Fruit fly (Drosophila melanogaster) whole organism, wandering third instar larva: Measurements from ENCODE around the gene alpha-Est10.

Experiments used
- Abd-B ChIP-seq: fragments of >200 bp; optimal IDR thresholded peaks from 2 replicates; lab custom pipeline; 2017; ENCODE audit warnings: missing biosample characterization, missing genetic modification characterization
- CG32264 ChIP-seq: fragments of 200-800 bp; sonication (Bioruptor generic); optimal IDR thresholded peaks from 2 replicates; lab custom pipeline; 2016; ENCODE audit warnings: missing biosample characterization, missing genetic modification characterization
- CG9705 ChIP-seq: fragments of 200-800 bp; sonication (Bioruptor generic); optimal IDR thresholded peaks from 2 replicates; lab custom pipeline; 2018; ENCODE audit warnings: missing biosample characterization, mild to moderate bottlenecking, missing genetic modification characterization
- CrebA ChIP-seq: fragments of 200-800 bp; sonication (Bioruptor generic); optimal IDR thresholded peaks from 2 replicates; lab custom pipeline; 2016; ENCODE audit warnings: missing biosample characterization, mild to moderate bottlenecking, missing genetic modification characterization, borderline replicate concordance
- Dfd ChIP-seq: fragments of >200 bp; optimal IDR thresholded peaks from 2 replicates; lab custom pipeline; 2017; ENCODE audit warnings: missing biosample characterization, missing genetic modification characterization
- Dif ChIP-seq: fragments of 200-275, 200-300 bp; sonication (Bioruptor generic); optimal IDR thresholded peaks from 2 replicates; lab custom pipeline; 2018; ENCODE audit warnings: missing biosample characterization, missing genetic modification characterization; ENCODE audit not compliant: partially characterized antibody
- GATAd ChIP-seq: sonication (Bioruptor generic); optimal IDR thresholded peaks from 2 replicates; lab custom pipeline; 2016; ENCODE audit warnings: missing biosample characterization, missing genetic modification characterization
- HLH106 ChIP-seq: fragments of 200-800 bp; optimal IDR thresholded peaks from 3 replicates; lab custom pipeline; 2019; ENCODE audit warnings: missing biosample characterization, mild to moderate bottlenecking, missing genetic modification characterization, moderate library complexity
- Hr78 ChIP-seq: fragments of >200 bp; optimal IDR thresholded peaks from 2 replicates; lab custom pipeline; 2017; ENCODE audit warnings: missing biosample characterization, missing genetic modification characterization
- Hr83 ChIP-seq: fragments of 200-300 bp; sonication (Bioruptor generic); optimal IDR thresholded peaks from 2 replicates; lab custom pipeline; 2016; ENCODE audit warnings: missing biosample characterization, mild to moderate bottlenecking, missing genetic modification characterization, moderate library complexity; ENCODE audit not compliant: poor library complexity, severe bottlenecking
- Jra ChIP-seq: sonication (Bioruptor generic); optimal IDR thresholded peaks from 2 replicates; lab custom pipeline; 2016; ENCODE audit warnings: missing biosample characterization, missing genetic modification characterization
- Mio ChIP-seq: sonication (Bioruptor generic); optimal IDR thresholded peaks from 2 replicates; lab custom pipeline; 2016; ENCODE audit warnings: missing biosample characterization, missing genetic modification characterization
- Myc ChIP-seq: fragments of >200 bp; optimal IDR thresholded peaks from 2 replicates; lab custom pipeline; 2017
- N ChIP-seq: fragments of >200 bp; optimal IDR thresholded peaks from 2 replicates; lab custom pipeline; 2018; ENCODE audit warnings: missing biosample characterization, missing external identifiers, missing genetic modification characterization
- Rel ChIP-seq, 2 experiments: fragments of 200-800 bp; sonication (Bioruptor generic) in 1 of 2; optimal IDR thresholded peaks; 2 replicates in 1 of 2; 3 replicates in 1 of 2; lab custom pipeline; 2016 to 2019; ENCODE audit warnings: mild to moderate bottlenecking in 2 of 2, missing biosample characterization in 2 of 2, missing genetic modification characterization in 2 of 2, moderate library complexity in 1 of 2
- Sp1 ChIP-seq: fragments of 200-800 bp; sonication (Bioruptor generic); optimal IDR thresholded peaks from 3 replicates; lab custom pipeline; 2019; ENCODE audit warnings: missing biosample characterization, mild to moderate bottlenecking, missing genetic modification characterization, moderate library complexity
- Vsx2 ChIP-seq: fragments of 200-300, 225-300 bp; sonication (Bioruptor generic); optimal IDR thresholded peaks from 2 replicates; lab custom pipeline; 2018; ENCODE audit warnings: missing biosample characterization, missing genetic modification characterization; ENCODE audit not compliant: partially characterized antibody
- br ChIP-seq: fragments of 200-800 bp; sonication (Bioruptor generic); optimal IDR thresholded peaks from 2 replicates; lab custom pipeline; 2016; ENCODE audit warnings: missing biosample characterization, missing genetic modification characterization
- brk ChIP-seq: fragments of 200-800 bp; sonication (Bioruptor generic); optimal IDR thresholded peaks from 2 replicates; lab custom pipeline; 2016; ENCODE audit warnings: missing biosample characterization, mild to moderate bottlenecking, missing genetic modification characterization
- dl ChIP-seq, 2 experiments: fragments of 175-275, 200-275 bp in 1 of 2; fragments of 200-275 bp in 1 of 2; sonication (Bioruptor generic); optimal IDR thresholded peaks; lab custom pipeline; 2018; ENCODE audit warnings: mild to moderate bottlenecking in 2 of 2, missing biosample characterization in 2 of 2, missing genetic modification characterization in 2 of 2, moderate library complexity in 2 of 2; ENCODE audit not compliant: partially characterized antibody in 2 of 2, insufficient read depth in 1 of 2
- dmrt93B ChIP-seq: fragments of 200-800 bp; sonication (Bioruptor generic); optimal IDR thresholded peaks from 2 replicates; lab custom pipeline; 2018; ENCODE audit warnings: missing biosample characterization, mild to moderate bottlenecking, missing genetic modification characterization
- dsf ChIP-seq: sonication (Bioruptor generic); optimal IDR thresholded peaks from 2 replicates; lab custom pipeline; 2016; ENCODE audit warnings: missing biosample characterization, missing genetic modification characterization, borderline replicate concordance
- ey ChIP-seq: fragments of 200-800 bp; sonication (Bioruptor generic); optimal IDR thresholded peaks from 2 replicates; lab custom pipeline; 2016; ENCODE audit warnings: missing biosample characterization, missing genetic modification characterization
- foxo ChIP-seq, 2 experiments: fragments of 200-800 bp; sonication (Bioruptor generic); optimal IDR thresholded peaks; 2 replicates in 1 of 2; 3 replicates in 1 of 2; lab custom pipeline; 2016 to 2017; ENCODE audit warnings: missing biosample characterization in 2 of 2, missing genetic modification characterization in 2 of 2
- fru ChIP-seq: fragments of 200-800 bp; sonication (Bioruptor generic); optimal IDR thresholded peaks from 3 replicates; lab custom pipeline; 2016; ENCODE audit warnings: missing biosample characterization, mild to moderate bottlenecking, missing genetic modification characterization
- h ChIP-seq: fragments of 200-800 bp; sonication (Bioruptor generic); optimal IDR thresholded peaks from 3 replicates; lab custom pipeline; 2016; ENCODE audit warnings: missing biosample characterization, mild to moderate bottlenecking, missing genetic modification characterization
- lola ChIP-seq: fragments of >200 bp; optimal IDR thresholded peaks from 2 replicates; lab custom pipeline; 2017; ENCODE audit warnings: missing biosample characterization, missing genetic modification characterization
- psq ChIP-seq: fragments of 200-800 bp; sonication (Bioruptor generic); optimal IDR thresholded peaks from 3 replicates; lab custom pipeline; 2017; ENCODE audit warnings: missing biosample characterization, mild to moderate bottlenecking, missing genetic modification characterization, moderate library complexity
- rgr ChIP-seq: fragments of 200-800 bp; sonication (Bioruptor generic); optimal IDR thresholded peaks from 3 replicates; lab custom pipeline; 2016; ENCODE audit warnings: missing biosample characterization, mild to moderate bottlenecking, missing genetic modification characterization
- sv ChIP-seq: fragments of 200-800 bp; sonication (Bioruptor generic); optimal IDR thresholded peaks from 3 replicates; lab custom pipeline; 2016; ENCODE audit warnings: missing biosample characterization, missing genetic modification characterization
- usp ChIP-seq: fragments of >200 bp; optimal IDR thresholded peaks from 2 replicates; lab custom pipeline; 2017; ENCODE audit warnings: missing biosample characterization, missing genetic modification characterization
- woc ChIP-seq: sonication (Bioruptor generic); optimal IDR thresholded peaks from 2 replicates; lab custom pipeline; 2016; ENCODE audit warnings: missing biosample characterization, mild to moderate bottlenecking, missing genetic modification characterization

alpha-Est10 gene

dm6 chr3R:7535606-7536005, 42.0 kb upstream of the alpha-Est10 start:
- TF ChIP-seq ey (GFP tag; lab: Kevin White, UChicago) = no peak

dm6 chr3R:7530184-7530821, 36.7 kb upstream of the alpha-Est10 start, which contains the start of the genes Rtnl2 and alphaTub84D:
TSS of gene Rtnl2 (minus strand) at chr3R:7530241.
TSS of gene alphaTub84D (plus strand) at chr3R:7530753.
- TF ChIP-seq br (GFP tag; lab: Kevin White, UChicago) (no peak), Sp1 (no peak), Mio (no peak), GATAd (GFP tag; lab: Kevin White, UChicago) (no peak), usp (GFP tag; lab: Kevin White, UChicago) (no peak), h (GFP tag; lab: Kevin White, UChicago) (no peak), dmrt93B (no peak), Rel (GFP tag; optimal IDR thresholded peaks at IDR 0.05; lab: Kevin White, UChicago) (no peak), Rel (tag; optimal IDR thresholded peaks at IDR 0.05; lab: Kevin White, UChicago) (no peak), brk (GFP tag; lab: Kevin White, UChicago) (no peak), Hr78 (GFP tag; lab: Kevin White, UChicago) (no peak), CG32264 (GFP tag; lab: Kevin White, UChicago) (no peak)

dm6 chr3R:7528677-7529076, 35.0 kb upstream of the alpha-Est10 start, which contains the start of gene alpha-Est6:
TSS of gene alpha-Est6 (minus strand) at chr3R:7528777.
- TF ChIP-seq sv (no peak), h (GFP tag; lab: Kevin White, UChicago) (no peak), Vsx2 (GFP tag; lab: Kevin White, UChicago) (no peak), psq (no peak), CG9705 (GFP tag; lab: Kevin White, UChicago) (no peak), Jra (GFP tag; lab: Kevin White, UChicago) (no peak), dsf (GFP tag; lab: Kevin White, UChicago) (no peak), rgr (no peak), CrebA (no peak), GATAd (GFP tag; lab: Kevin White, UChicago) (no peak), Dif (GFP tag; lab: Kevin White, UChicago) (no peak), woc (GFP tag; lab: Kevin White, UChicago) (no peak), foxo (GFP tag; optimal IDR thresholded peaks at IDR 0.05; lab: Kevin White, UChicago) (no peak), ey (GFP tag; lab: Kevin White, UChicago) (no peak), Sp1 (no peak), Dfd (GFP tag; lab: Kevin White, UChicago) (no peak), lola (GFP tag; lab: Kevin White, UChicago) (no peak), Abd-B (GFP tag; lab: Kevin White, UChicago) (no peak), HLH106 (no peak)

dm6 chr3R:7524160-7524559, 30.5 kb upstream of the alpha-Est10 start:
- no peak for TF ChIP-seq Abd-B (GFP tag; lab: Kevin White, UChicago)
- no peak for TF ChIP-seq N (GFP tag; lab: Kevin White, UChicago)
- TF ChIP-seq Hr83 (GFP tag; lab: Kevin White, UChicago) = no peak
- TF ChIP-seq dl (GFP tag; optimal IDR thresholded peaks at IDR 0.05; lab: Kevin White, UChicago; ENCODE audit: insufficient read depth in 1 of 2, partially characterized antibody in 2 of 2) = no peak
- TF ChIP-seq Hr78 (GFP tag; lab: Kevin White, UChicago) = no peak
- no peak for TF ChIP-seq GATAd (GFP tag; lab: Kevin White, UChicago)
- no peak for TF ChIP-seq sv
- no peak for TF ChIP-seq fru (GFP tag; lab: Kevin White, UChicago)
- TF ChIP-seq Myc = no peak
- no peak for TF ChIP-seq Dfd (GFP tag; lab: Kevin White, UChicago)
